Worm (Caenorhabditis elegans) whole organism, L1 larva: ENCODE measurements around the gene ZK813.1.

Experiments
- C04F5.9 ChIP-seq: sonication (generic microtip); optimal IDR thresholded peaks from 2 replicates; lab custom pipeline; 2016; ENCODE audit warnings: missing genetic modification characterization, missing compliant biosample characterization
- C16A3.4 ChIP-seq: fragments of 150-350 bp; optimal IDR thresholded peaks from 2 replicates; lab custom pipeline; 2014; ENCODE audit warnings: missing biosample characterization, missing genetic modification characterization
- C34B4.2 ChIP-seq: sonication (generic microtip); optimal IDR thresholded peaks from 2 replicates; lab custom pipeline; 2017; ENCODE audit warnings: mild to moderate bottlenecking, missing genetic modification characterization, missing compliant biosample characterization
- F16B12.6 ChIP-seq: fragments of 150-350 bp; optimal IDR thresholded peaks from 2 replicates; lab custom pipeline; 2014; ENCODE audit warnings: missing biosample characterization, missing genetic modification characterization
- Y116A8C.19 ChIP-seq: sonication (generic microtip); optimal IDR thresholded peaks from 2 replicates; lab custom pipeline; 2016; ENCODE audit warnings: missing compliant biosample characterization, missing genetic modification characterization, borderline replicate concordance
- aha-1 ChIP-seq: fragments of 150-350 bp; optimal IDR thresholded peaks from 2 replicates; lab custom pipeline; 2014; ENCODE audit warnings: missing biosample characterization, missing genetic modification characterization
- alr-1 ChIP-seq: fragments of 200-800 bp; sonication (Bioruptor generic); optimal IDR thresholded peaks from 2 replicates; lab custom pipeline; 2018; ENCODE audit warnings: borderline replicate concordance, mild to moderate bottlenecking, missing genetic modification characterization, missing compliant biosample characterization
- blmp-1 ChIP-seq: fragments of 150-350 bp; optimal IDR thresholded peaks from 2 replicates; lab custom pipeline; 2014; ENCODE audit warnings: missing biosample characterization, missing genetic modification characterization
- ceh-8 ChIP-seq: fragments of 200-800 bp; sonication (Bioruptor generic); optimal IDR thresholded peaks from 2 replicates; lab custom pipeline; 2018; ENCODE audit warnings: mild to moderate bottlenecking, missing genetic modification characterization, moderate library complexity, missing compliant biosample characterization
- ceh-88 ChIP-seq: fragments of 200-800 bp; sonication (Bioruptor generic); IDR thresholded peaks from 2 replicates; pipeline ENCODE4 v1.3.6; 2022; ENCODE audit warnings: missing genetic modification characterization, missing compliant biosample characterization
- ces-1 ChIP-seq: fragments of 150-350 bp; optimal IDR thresholded peaks from 2 replicates; lab custom pipeline; 2014; ENCODE audit warnings: missing biosample characterization, missing genetic modification reagents, missing genetic modification characterization
- dpl-1 ChIP-seq, 3 experiments: fragments of 150-350 bp in 2 of 3; sonication (generic microtip) in 1 of 3; optimal IDR thresholded peaks; 2 replicates each; lab custom pipeline; 2014 to 2017; ENCODE audit warnings: missing biosample characterization in 3 of 3, missing genetic modification characterization in 3 of 3, missing genetic modification reagents in 3 of 3
- egl-13 ChIP-seq: sonication (generic microtip); optimal IDR thresholded peaks from 2 replicates; lab custom pipeline; 2016; ENCODE audit warnings: missing genotype, missing genetic modification reagents, missing genetic modification characterization, missing compliant biosample characterization
- elt-2 ChIP-seq: sonication (generic microtip); optimal IDR thresholded peaks from 2 replicates; lab custom pipeline; 2016; ENCODE audit warnings: missing genetic modification characterization, mild to moderate bottlenecking, inconsistent platforms, missing compliant biosample characterization, missing genetic modification reagents
- elt-3 ChIP-seq, 6 experiments: fragments of 150-350 bp in 1 of 6; sonication (generic microtip); optimal IDR thresholded peaks; 2 replicates each; lab custom pipeline; 2017 to 2018; ENCODE audit warnings: missing biosample characterization in 6 of 6, missing genetic modification characterization in 6 of 6, inconsistent platforms in 1 of 6
- fkh-10 ChIP-seq: sonication (generic microtip); optimal IDR thresholded peaks from 2 replicates; lab custom pipeline; 2017; ENCODE audit warnings: missing biosample characterization, missing genetic modification reagents, missing genetic modification characterization
- fos-1 ChIP-seq: fragments of 150-350 bp; optimal IDR thresholded peaks from 2 replicates; lab custom pipeline; 2014; ENCODE audit warnings: missing biosample characterization, missing genetic modification characterization
- hlh-4 ChIP-seq: sonication (generic microtip); optimal IDR thresholded peaks from 2 replicates; lab custom pipeline; 2016; ENCODE audit warnings: mild to moderate bottlenecking, missing genetic modification characterization, missing compliant biosample characterization
- irx-1 ChIP-seq: sonication (generic microtip); optimal IDR thresholded peaks from 2 replicates; lab custom pipeline; 2016; ENCODE audit warnings: missing genetic modification characterization, missing compliant biosample characterization
- lin-13 ChIP-seq: fragments of 150-350 bp; optimal IDR thresholded peaks from 2 replicates; lab custom pipeline; 2014; ENCODE audit warnings: missing biosample characterization, missing genetic modification reagents, missing genetic modification characterization
- lin-15B ChIP-seq: fragments of 150-350 bp; sonication (generic microtip); optimal IDR thresholded peaks from 3 replicates; lab custom pipeline; 2014; ENCODE audit warnings: missing biosample characterization, missing genetic modification characterization
- lsy-2 ChIP-seq, 2 experiments: fragments of 150-350 bp; optimal IDR thresholded peaks; 2 replicates each; lab custom pipeline; 2014; ENCODE audit warnings: missing biosample characterization in 2 of 2, missing genetic modification characterization in 2 of 2
- nhr-237 ChIP-seq: fragments of 150-350 bp; optimal IDR thresholded peaks from 2 replicates; lab custom pipeline; 2014; ENCODE audit warnings: missing biosample characterization, missing genetic modification characterization
- rnt-1 ChIP-seq: sonication (generic microtip); optimal IDR thresholded peaks from 2 replicates; lab custom pipeline; 2016; ENCODE audit warnings: mild to moderate bottlenecking, missing genetic modification characterization, moderate library complexity, missing compliant biosample characterization
- sox-4 ChIP-seq: sonication (generic microtip); optimal IDR thresholded peaks from 2 replicates; lab custom pipeline; 2016; ENCODE audit warnings: missing genetic modification characterization, missing compliant biosample characterization
- sptf-1 ChIP-seq: fragments of 150-350 bp; optimal IDR thresholded peaks from 2 replicates; lab custom pipeline; 2014; ENCODE audit warnings: missing biosample characterization, missing genetic modification characterization
- sup-37 ChIP-seq: fragments of 200-800 bp; sonication (Bioruptor generic); optimal IDR thresholded peaks from 2 replicates; lab custom pipeline; 2018; ENCODE audit warnings: mild to moderate bottlenecking, missing genetic modification characterization, missing compliant biosample characterization
- swsn-7 ChIP-seq: sonication (generic microtip); optimal IDR thresholded peaks from 2 replicates; lab custom pipeline; 2016; ENCODE audit warnings: missing genetic modification characterization, missing compliant biosample characterization
- tbx-2 ChIP-seq: sonication (generic microtip); optimal IDR thresholded peaks from 2 replicates; lab custom pipeline; 2016; ENCODE audit warnings: missing genetic modification characterization, missing compliant biosample characterization
- tlp-1 ChIP-seq: fragments of 150-350 bp; optimal IDR thresholded peaks from 2 replicates; lab custom pipeline; 2014; ENCODE audit warnings: missing biosample characterization, missing genetic modification characterization
- vab-15 ChIP-seq: sonication (generic microtip); optimal IDR thresholded peaks from 2 replicates; lab custom pipeline; 2017; ENCODE audit warnings: missing genotype, mild to moderate bottlenecking, missing genetic modification characterization, missing compliant biosample characterization
- ztf-11 ChIP-seq, 2 experiments: sonication (generic microtip); optimal IDR thresholded peaks; 2 replicates each; lab custom pipeline; 2016 to 2017; ENCODE audit warnings: missing genetic modification characterization in 2 of 2, missing biosample characterization in 1 of 2, missing compliant biosample characterization in 1 of 2

Gene ZK813.1

DNA sequence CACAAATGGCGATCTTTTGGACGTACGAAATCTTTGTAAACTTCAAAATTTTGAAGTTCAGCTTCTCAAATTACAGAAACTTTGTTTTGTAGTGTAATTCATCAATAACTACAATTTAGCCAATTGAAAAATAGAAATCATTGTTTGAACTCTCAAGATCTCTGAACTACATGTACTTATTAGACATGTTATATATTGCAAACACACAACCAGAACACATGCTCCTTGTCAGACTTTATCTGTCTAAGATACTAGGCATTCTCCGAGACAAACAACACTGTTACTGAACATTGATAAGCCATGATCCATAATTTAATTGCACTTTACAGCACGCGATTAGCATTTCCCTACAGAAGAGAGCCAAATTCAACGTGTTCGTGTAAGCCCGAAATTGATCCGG is 21.6 kb upstream of the ZK813.1 start, which contains the start of gene ZK813.6:
ZK813.6 (plus strand) TSS at position 301 of the 400 bp plus-strand sequence.
- no peak for TF ChIP-seq elt-3 (tag; optimal IDR thresholded peaks at IDR 0.05; lab: Kevin White, UChicago)
- TF ChIP-seq aha-1, result no peak
- no peak for TF ChIP-seq ceh-8 (GFP tag; lab: Kevin White, UChicago)
- TF ChIP-seq tlp-1 (tag; lab: Kevin White, UChicago), result no peak
- TF ChIP-seq fos-1 (tag; lab: Kevin White, UChicago), result no peak
- TF ChIP-seq irx-1 (tag; lab: Kevin White, UChicago), result no peak
- TF ChIP-seq C34B4.2 (tag; lab: Kevin White, UChicago), result no peak
- TF ChIP-seq blmp-1, result no peak
- no peak for TF ChIP-seq C16A3.4 (tag; lab: Kevin White, UChicago)
- no peak for TF ChIP-seq ceh-88 (GFP tag; lab: Robert Waterston, UW)
- no peak for TF ChIP-seq dpl-1 (GFP tag; optimal IDR thresholded peaks at IDR 0.05; lab: Kevin White, UChicago)
- TF ChIP-seq sox-4 (tag; lab: Kevin White, UChicago), result no peak
- no peak for TF ChIP-seq vab-15 (tag; lab: Kevin White, UChicago)
- TF ChIP-seq hlh-4 (tag; lab: Kevin White, UChicago), result no peak
- no peak for TF ChIP-seq F16B12.6 (tag; lab: Kevin White, UChicago)
- TF ChIP-seq Y116A8C.19 (tag; lab: Kevin White, UChicago), result no peak
- TF ChIP-seq, all 84 proteins: peak for 0

DNA sequence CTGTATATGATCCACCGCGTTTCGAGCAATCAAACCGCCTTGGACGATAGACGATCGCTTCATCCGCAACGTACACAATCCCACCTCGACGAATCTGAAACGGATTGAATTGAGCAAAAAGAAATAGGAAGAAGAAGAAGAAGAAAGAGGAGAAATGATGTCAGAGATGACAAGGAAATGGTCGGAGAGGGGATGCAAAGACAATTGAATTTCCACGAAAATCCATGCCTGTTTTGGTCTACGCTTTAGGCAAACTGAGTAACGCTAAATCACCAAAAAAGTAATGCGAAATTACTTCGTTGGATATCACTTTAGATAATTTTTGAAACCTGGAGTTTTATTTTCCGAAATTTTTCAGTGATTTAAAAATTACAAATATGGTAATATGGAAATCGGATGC is 17.0 kb upstream of the ZK813.1 start:
- peak; percentile 59 for TF ChIP-seq fkh-10 (GFP tag; lab: Kevin White, UChicago)
- no peak for TF ChIP-seq ceh-88 (GFP tag; lab: Robert Waterston, UW)
- TF ChIP-seq C04F5.9 (tag; lab: Kevin White, UChicago), result no peak

ce11 chrX:3430020-3430419 is 16.1 kb upstream of the ZK813.1 start, which contains the start of gene ZK813.4:
Gene ZK813.4 (minus strand): TSS chrX:3430120.
- TF ChIP-seq ces-1 (GFP tag; lab: Kevin White, UChicago) (no peak), lin-13 (GFP tag; lab: Kevin White, UChicago) (no peak), swsn-7 (tag; lab: Kevin White, UChicago) (no peak), sptf-1 (tag; lab: Kevin White, UChicago) (no peak), egl-13 (tag; lab: Kevin White, UChicago) (no peak), sup-37 (GFP tag; lab: Kevin White, UChicago) (no peak)

- TF ChIP-seq sox-4 (tag; lab: Kevin White, UChicago), result no peak
- TF ChIP-seq C16A3.4 (tag; lab: Kevin White, UChicago), result no peak
- TF ChIP-seq alr-1 (tag; lab: Kevin White, UChicago), result no peak
- TF ChIP-seq rnt-1 (tag; lab: Kevin White, UChicago), result peak; percentile 59
- TF ChIP-seq lsy-2 (tag; optimal IDR thresholded peaks at IDR 0.05; lab: Kevin White, UChicago), result no peak
- TF ChIP-seq tbx-2, result no peak
Measured at ce11 chrX:3439823-3440222, 6.3 kb upstream of the ZK813.1 start.

DNA sequence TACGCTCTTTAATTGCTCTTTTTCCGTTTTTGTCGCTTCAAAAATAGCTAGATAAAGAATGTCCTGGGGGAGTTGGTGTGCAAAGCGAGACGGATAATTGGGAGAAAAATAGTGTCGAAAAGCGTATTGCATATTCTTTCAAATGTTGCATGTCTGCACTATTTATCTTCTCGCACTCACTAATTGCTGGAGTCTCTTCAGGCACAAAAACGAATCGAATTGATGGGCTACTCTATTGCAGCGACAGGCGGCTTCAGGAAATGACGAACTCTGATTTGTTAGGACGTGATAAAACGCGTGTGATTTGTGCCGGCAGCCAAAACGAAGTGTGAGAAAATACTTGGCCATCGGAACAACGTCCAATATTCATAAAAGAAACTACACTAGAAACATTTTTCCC is 5.8 kb upstream of the ZK813.1 start:
- TF ChIP-seq ztf-11 (tag; optimal IDR thresholded peaks at IDR 0.05; lab: Kevin White, UChicago) (no peak), rnt-1 (tag; lab: Kevin White, UChicago) (peak; percentile 65)

DNA sequence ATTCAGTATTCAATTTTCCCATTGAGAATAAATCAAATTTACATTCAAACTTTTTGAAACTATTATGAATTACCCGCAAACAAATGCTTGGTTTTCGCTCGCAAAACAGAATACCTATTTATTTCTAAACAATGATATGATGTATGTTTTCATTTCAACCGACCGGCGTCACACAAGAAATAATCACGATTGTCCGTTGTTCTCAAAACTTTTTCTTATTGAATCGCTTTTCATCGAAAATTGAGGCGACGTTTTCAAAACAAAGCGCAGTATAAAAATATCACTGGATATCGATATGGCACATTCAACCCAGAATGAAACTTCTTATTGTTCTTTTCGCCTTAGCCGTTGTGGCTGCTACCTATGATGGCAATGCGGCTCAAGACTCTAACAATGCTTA is 4.6 kb upstream of the ZK813.1 start, which contains the start of gene ZK813.3:
ZK813.3 (plus strand) TSS at position 301 of the 400 bp plus-strand sequence.
- no peak for TF ChIP-seq elt-2
- no peak for TF ChIP-seq lin-15B (tag; lab: Kevin White, UChicago)
- no peak for TF ChIP-seq dpl-1 (GFP tag; optimal IDR thresholded peaks at IDR 0.05; lab: Kevin White, UChicago)
- TF ChIP-seq nhr-237, result no peak
